Worm (Caenorhabditis elegans): Measurements from ENCODE around the gene nep-25.

Gene nep-25

ce11 chrII:5839227-5839626 is 2.8 kb upstream of the nep-25 start, which contains the start of gene ZK1248.19 (continued):
- TF ChIP-seq nhr-90 (tag; optimal IDR thresholded peaks at IDR 0.05; ENCODE audit: poor library complexity) = no peak
- no peak for TF ChIP-seq fkh-8 (tag; optimal IDR thresholded peaks at IDR 0.05)
- TF ChIP-seq mep-1 (tag; optimal IDR thresholded peaks at IDR 0.05) = peak; percentile 16
- TF ChIP-seq C34B4.2 (tag; optimal IDR thresholded peaks at IDR 0.05) = no peak
- no peak for TF ChIP-seq nhr-84 (tag; optimal IDR thresholded peaks at IDR 0.05)
- no peak for TF ChIP-seq ztf-4 (tag; optimal IDR thresholded peaks at IDR 0.05)
- peak; percentile 5 to 49 (median 31) for TF ChIP-seq dpl-1 (GFP tag; optimal IDR thresholded peaks at IDR 0.05)
- TF ChIP-seq xbp-1 (tag; optimal IDR thresholded peaks at IDR 0.05) = peak; percentile 15
- no peak for TF ChIP-seq nhr-12 (tag; optimal IDR thresholded peaks at IDR 0.05)
- TF ChIP-seq dsc-1 (tag; optimal IDR thresholded peaks at IDR 0.05) = peak; percentile 14
- peak; percentile 56 for TF ChIP-seq rnt-1 (tag; optimal IDR thresholded peaks at IDR 0.05)
- TF ChIP-seq unc-86 (tag; optimal IDR thresholded peaks at IDR 0.05) = no peak
- no peak for TF ChIP-seq skn-1 (tag; optimal IDR thresholded peaks at IDR 0.05)
- peak; percentile 43 for TF ChIP-seq nhr-71 (tag; optimal IDR thresholded peaks at IDR 0.05)
- no peak for TF ChIP-seq tbx-2 (tag; optimal IDR thresholded peaks at IDR 0.05)
- TF ChIP-seq hlh-4 (tag; optimal IDR thresholded peaks at IDR 0.05) = no peak
- TF ChIP-seq swsn-7 (tag; optimal IDR thresholded peaks at IDR 0.05) = peak; percentile 17
- TF ChIP-seq fos-1 (tag; optimal IDR thresholded peaks at IDR 0.05) = no peak
- TF ChIP-seq elt-3 (tag; optimal IDR thresholded peaks at IDR 0.05) = peak in 1 of 6 experiments; percentile 4
- TF ChIP-seq grh-1 (GFP tag; IDR thresholded peaks at IDR 0.05) = no peak
- TF ChIP-seq unc-98 (GFP tag; IDR thresholded peaks at IDR 0.05) = no peak

- TF ChIP-seq ceh-90 (tag; optimal IDR thresholded peaks at IDR 0.05) = no peak
- peak; percentile 38 for TF ChIP-seq nhr-19 (GFP tag; conservative IDR thresholded peaks at IDR 0.05)
- peak; percentile 60 for TF ChIP-seq nhr-71 (tag; optimal IDR thresholded peaks at IDR 0.05)
- TF ChIP-seq rnt-1 (tag; optimal IDR thresholded peaks at IDR 0.05) = peak; percentile 56
- TF ChIP-seq unc-130 (tag; optimal IDR thresholded peaks at IDR 0.05) = peak; percentile 63
- TF ChIP-seq blmp-1 (tag; optimal IDR thresholded peaks at IDR 0.05) = no peak
- TF ChIP-seq dsc-1 (tag; optimal IDR thresholded peaks at IDR 0.05) = peak; percentile 56
- TF ChIP-seq nhr-77 (tag; optimal IDR thresholded peaks at IDR 0.05) = no peak
- peak; percentile 23 for TF ChIP-seq nhr-20 (tag; optimal IDR thresholded peaks at IDR 0.05)
- TF ChIP-seq alr-1 (tag; optimal IDR thresholded peaks at IDR 0.05; ENCODE audit: borderline replicate concordance) = no peak
- TF ChIP-seq C04F5.9 (tag; optimal IDR thresholded peaks at IDR 0.05) = no peak
- peak; percentile 79 for TF ChIP-seq pag-3 (tag; optimal IDR thresholded peaks at IDR 0.05; ENCODE audit: borderline replicate concordance, insufficient read depth)
- TF ChIP-seq snu-23 (GFP tag; optimal IDR thresholded peaks at IDR 0.05) = peak; percentile 23
- TF ChIP-seq ama-1 (optimal IDR thresholded peaks at IDR 0.05) = no peak
- TF ChIP-seq lsy-2 (tag; optimal IDR thresholded peaks at IDR 0.05) = peak in 1 of 2 experiments; percentile 47
- peak; percentile 2 for TF ChIP-seq mep-1 (tag; optimal IDR thresholded peaks at IDR 0.05)
- TF ChIP-seq ztf-4 (tag; optimal IDR thresholded peaks at IDR 0.05) = no peak
- peak; percentile 72 for TF ChIP-seq lin-14 (GFP tag; optimal IDR thresholded peaks at IDR 0.05)
Observed at ce11 chrII:5841053-5841547, 940 bp upstream of the nep-25 start, which contains the start of gene lec-5. Gene lec-5 (minus strand): TSS chrII:5841103.

ce11 chrII:5844694-5845129 is 2.7 kb downstream of the nep-25 start:
- peak; percentile 100 for TF ChIP-seq tbx-2 (tag; optimal IDR thresholded peaks at IDR 0.05)
- peak; percentile 99 for TF ChIP-seq zag-1 (tag; optimal IDR thresholded peaks at IDR 0.05)
- TF ChIP-seq F16B12.6 (tag; optimal IDR thresholded peaks at IDR 0.05) = peak; percentile 75
- peak; percentile 49 for TF ChIP-seq hlh-17 (GFP tag; optimal IDR thresholded peaks at IDR 0.05; ENCODE audit: borderline replicate concordance)
- TF ChIP-seq ceh-8 (GFP tag; optimal IDR thresholded peaks at IDR 0.05) = peak; percentile 99
- TF ChIP-seq nhr-11 (tag; optimal IDR thresholded peaks at IDR 0.05) = peak; percentile 98
- peak; percentile 46 to 94 for TF ChIP-seq mdl-1 (tag; optimal IDR thresholded peaks at IDR 0.05)
- peak; percentile 94 for TF ChIP-seq fkh-4 (tag; optimal IDR thresholded peaks at IDR 0.05; ENCODE audit: borderline replicate concordance)
- TF ChIP-seq pqm-1 (tag; optimal IDR thresholded peaks at IDR 0.05) = peak; percentile 76
- peak; percentile 100 for TF ChIP-seq elt-2 (tag; optimal IDR thresholded peaks at IDR 0.05)
- peak; percentile 99 for TF ChIP-seq C16A3.4 (tag; optimal IDR thresholded peaks at IDR 0.05)
- peak; percentile 96 to 97 for TF ChIP-seq lsy-2 (tag; optimal IDR thresholded peaks at IDR 0.05)
- TF ChIP-seq dpl-1 (GFP tag; optimal IDR thresholded peaks at IDR 0.05) = peak; percentile 82 to 84 (median 82)
- peak; percentile 98 for TF ChIP-seq ztf-4 (tag; optimal IDR thresholded peaks at IDR 0.05)
- peak; percentile 100 for TF ChIP-seq nhr-20 (tag; optimal IDR thresholded peaks at IDR 0.05)
- TF ChIP-seq lin-39 (tag; optimal IDR thresholded peaks at IDR 0.05) = peak; percentile 99
- TF ChIP-seq nhr-28 (tag; optimal IDR thresholded peaks at IDR 0.05) = peak; percentile 77
- peak; percentile 100 for TF ChIP-seq swsn-7 (tag; optimal IDR thresholded peaks at IDR 0.05)
- peak; percentile 74 for TF ChIP-seq lin-15B (tag; optimal IDR thresholded peaks at IDR 0.05)
- peak; percentile 99 for TF ChIP-seq grh-1 (GFP tag; IDR thresholded peaks at IDR 0.05)
- TF ChIP-seq mab-9 (GFP tag; IDR thresholded peaks at IDR 0.05) = peak; percentile 99
- no peak for TF ChIP-seq alr-1 (tag; optimal IDR thresholded peaks at IDR 0.05; ENCODE audit: borderline replicate concordance)
- TF ChIP-seq sox-4 (tag; optimal IDR thresholded peaks at IDR 0.05) = peak; percentile 99

Data from whole organism, L1 larva.